Worm (Caenorhabditis elegans) whole organism, L4 larva: ENCODE results near the gene mif-1.
A peak's percentile ranks its signal among the peaks of the same experiment; 100 is the strongest.

ENCODE experiments used
- F49E8.2 ChIP-seq: sonication (generic microtip); optimal IDR thresholded peaks from 2 replicates; lab custom pipeline; 2016; ENCODE audit warnings: missing compliant biosample characterization, mild to moderate bottlenecking, missing genetic modification characterization, borderline replicate concordance
- R02D3.7 ChIP-seq: fragments of 150-350 bp; sonication (generic microtip); optimal IDR thresholded peaks from 3 replicates; lab custom pipeline; 2014; ENCODE audit warnings: missing biosample characterization, missing genetic modification characterization
- Y5F2A.4 ChIP-seq: fragments of 200-800 bp; sonication (Bioruptor generic); optimal IDR thresholded peaks from 2 replicates; lab custom pipeline; 2018; ENCODE audit warnings: mild to moderate bottlenecking, missing genetic modification characterization, missing compliant biosample characterization
- Y75B8A.6 ChIP-seq: fragments of 200-800 bp; sonication (Bioruptor generic); IDR thresholded peaks from 2 replicates; pipeline ENCODE4 v1.3.6; 2022; ENCODE audit warnings: missing genetic modification reagents, missing genetic modification characterization, missing compliant biosample characterization
- ZK546.5 ChIP-seq, 2 experiments: sonication (generic microtip); optimal IDR thresholded peaks; 2 replicates each; lab custom pipeline; 2017; ENCODE audit warnings: missing biosample characterization in 2 of 2, missing genetic modification characterization in 2 of 2
- aha-1 ChIP-seq: fragments of 150-350 bp; peaks from one replicate; lab custom pipeline; 2014; ENCODE audit warnings: missing biosample characterization, missing genetic modification characterization
- ceh-32 ChIP-seq: sonication (generic microtip); optimal IDR thresholded peaks from 2 replicates; lab custom pipeline; 2016; ENCODE audit warnings: mild to moderate bottlenecking, missing genetic modification characterization, missing compliant biosample characterization; ENCODE audit not compliant: poor library complexity
- ceh-82 ChIP-seq: sonication (generic microtip); optimal IDR thresholded peaks from 2 replicates; lab custom pipeline; 2017; ENCODE audit warnings: missing biosample characterization, missing genetic modification characterization
- daf-12 ChIP-seq: fragments of 150-350 bp; optimal IDR thresholded peaks from 2 replicates; lab custom pipeline; 2014; ENCODE audit warnings: missing biosample characterization, missing genetic modification reagents, missing genetic modification characterization
- dpl-1 ChIP-seq: fragments of 150-350 bp; optimal IDR thresholded peaks from 2 replicates; lab custom pipeline; 2014; ENCODE audit warnings: missing biosample characterization, missing genetic modification reagents, missing genetic modification characterization
- egl-27 ChIP-seq: sonication (generic microtip); optimal IDR thresholded peaks from 3 replicates; lab custom pipeline; 2017; ENCODE audit warnings: missing biosample characterization, missing genetic modification reagents, missing genetic modification characterization
- gei-8 ChIP-seq: fragments of 200-800 bp; sonication (Bioruptor generic); optimal IDR thresholded peaks from 2 replicates; lab custom pipeline; 2018; ENCODE audit warnings: mild to moderate bottlenecking, missing genetic modification characterization, missing compliant biosample characterization
- hmg-1.1 ChIP-seq: fragments of 200-800 bp; sonication (Bioruptor generic); IDR thresholded peaks from 2 replicates; pipeline ENCODE4 v1.3.6; 2022; ENCODE audit warnings: missing genetic modification reagents, missing genetic modification characterization, missing compliant biosample characterization
- jun-1 ChIP-seq: fragments of 150-350 bp; optimal IDR thresholded peaks from 2 replicates; lab custom pipeline; 2014; ENCODE audit warnings: missing biosample characterization, missing genetic modification reagents, missing genetic modification characterization
- lim-7 ChIP-seq: fragments of 200-800 bp; sonication (Bioruptor generic); IDR thresholded peaks from 2 replicates; pipeline ENCODE4 v1.3.6; 2022; ENCODE audit warnings: missing genetic modification characterization, missing compliant biosample characterization
- lin-13 ChIP-seq: fragments of 150-350 bp; optimal IDR thresholded peaks from 2 replicates; lab custom pipeline; 2014; ENCODE audit warnings: missing biosample characterization, missing genetic modification reagents, missing genetic modification characterization
- lin-38 ChIP-seq: fragments of 200-800 bp; sonication (Bioruptor generic); IDR thresholded peaks from 2 replicates; pipeline ENCODE4 v1.3.6; 2022; ENCODE audit warnings: missing genetic modification reagents, missing genetic modification characterization, missing compliant biosample characterization
- lin-39 ChIP-seq: fragments of 150-350 bp; optimal IDR thresholded peaks from 2 replicates; lab custom pipeline; 2014; ENCODE audit warnings: missing biosample characterization, missing genetic modification reagents, missing genetic modification characterization
- madf-9 ChIP-seq: fragments of 200-800 bp; sonication (Bioruptor generic); conservative IDR thresholded peaks from 2 replicates; pipeline ENCODE4 v1.3.6; 2022; ENCODE audit warnings: missing genetic modification reagents, missing genetic modification characterization, missing compliant biosample characterization
- mdt-29 ChIP-seq: fragments of 200-800 bp; sonication (Bioruptor generic); IDR thresholded peaks from 2 replicates; pipeline ENCODE4 v1.3.6; 2022; ENCODE audit warnings: missing genetic modification reagents, missing genetic modification characterization, missing compliant biosample characterization
- mxl-2 ChIP-seq: fragments of 200-800 bp; sonication (Bioruptor generic); conservative IDR thresholded peaks from 2 replicates; pipeline ENCODE4 v1.3.6; 2022; ENCODE audit warnings: missing genetic modification reagents, missing genetic modification characterization, missing compliant biosample characterization
- nhr-102 ChIP-seq: sonication (generic microtip); optimal IDR thresholded peaks from 2 replicates; lab custom pipeline; 2016; ENCODE audit warnings: mild to moderate bottlenecking, missing genetic modification characterization, moderate library complexity, missing compliant biosample characterization
- nhr-11 ChIP-seq: fragments of 150-350 bp; optimal IDR thresholded peaks from 2 replicates; lab custom pipeline; 2014; ENCODE audit warnings: missing biosample characterization, missing genetic modification characterization
- nhr-111 ChIP-seq: fragments of 200-800 bp; sonication (Bioruptor generic); optimal IDR thresholded peaks from 2 replicates; lab custom pipeline; 2018; ENCODE audit warnings: mild to moderate bottlenecking, missing genetic modification characterization, missing compliant biosample characterization
- nhr-41 ChIP-seq: fragments of 200-800 bp; sonication (Bioruptor generic); IDR thresholded peaks from 2 replicates; pipeline ENCODE4 v1.3.6; 2022; ENCODE audit warnings: missing genetic modification reagents, missing genetic modification characterization, missing compliant biosample characterization
- nhr-6 ChIP-seq: fragments of 150-350 bp; optimal IDR thresholded peaks from 2 replicates; lab custom pipeline; 2014; ENCODE audit warnings: missing biosample characterization, missing genetic modification characterization
- set-16 ChIP-seq: fragments of 200-800 bp; sonication (Bioruptor generic); IDR thresholded peaks from 2 replicates; pipeline ENCODE4 v1.3.6; 2022; ENCODE audit warnings: missing genetic modification reagents, missing genetic modification characterization, missing compliant biosample characterization
- unc-39 ChIP-seq: sonication (generic microtip); optimal IDR thresholded peaks from 2 replicates; lab custom pipeline; 2017; ENCODE audit warnings: missing biosample characterization, missing genetic modification characterization
- unc-62 ChIP-seq, 3 experiments: fragments of 150-350 bp in 1 of 3; sonication (generic microtip); optimal IDR thresholded peaks in 2 of 3; peaks in 1 of 3; 1 replicate in 1 of 3; 2 replicates in 2 of 3; lab custom pipeline; 2014 to 2017; ENCODE audit warnings: missing biosample characterization in 3 of 3, missing genetic modification characterization in 3 of 3, missing genetic modification reagents in 3 of 3, missing genotype in 1 of 3
- zag-1 ChIP-seq: fragments of 150-350 bp; optimal IDR thresholded peaks from 2 replicates; lab custom pipeline; 2014; ENCODE audit warnings: missing biosample characterization, missing genetic modification characterization
- zfp-3 ChIP-seq: fragments of 200-800 bp; sonication (Bioruptor generic); conservative IDR thresholded peaks from 2 replicates; pipeline ENCODE4 v1.3.6; 2022; ENCODE audit warnings: missing genetic modification reagents, missing genetic modification characterization, missing compliant biosample characterization
- zip-2 ChIP-seq: fragments of 150-350 bp; optimal IDR thresholded peaks from 2 replicates; lab custom pipeline; 2014; ENCODE audit warnings: missing biosample characterization, missing genetic modification characterization
- ztf-7 ChIP-seq: fragments of 150-350 bp; optimal IDR thresholded peaks from 2 replicates; lab custom pipeline; 2014; ENCODE audit warnings: missing biosample characterization, missing genetic modification characterization

Gene mif-1

ce11 chrIII:11849590-11849989, 1.6 kb downstream of the mif-1 start:
- TF ChIP-seq ztf-7 (tag; lab: Kevin White, UChicago) (no peak), nhr-111 (GFP tag; lab: Kevin White, UChicago) (no peak), mdt-29 (GFP tag; lab: Robert Waterston, UW) (no peak), ZK546.5 (tag; optimal IDR thresholded peaks at IDR 0.05; lab: Kevin White, UChicago) (no peak), daf-12 (tag; lab: Kevin White, UChicago) (no peak), aha-1 (tag; lab: Kevin White, UChicago) (peak; percentile 68), F49E8.2 (tag; lab: Kevin White, UChicago) (no peak), ceh-32 (tag; lab: Kevin White, UChicago) (no peak), lin-38 (no peak), zfp-3 (GFP tag; lab: Robert Waterston, UW) (no peak), lin-39 (tag; lab: Kevin White, UChicago) (no peak), zag-1 (tag; lab: Kevin White, UChicago) (no peak), madf-9 (GFP tag; lab: Robert Waterston, UW) (no peak), mxl-2 (GFP tag; lab: Robert Waterston, UW) (0 out of 2 replicates have a peak, but pooled peaks have one; percentile 10), dpl-1 (no peak)

- TF ChIP-seq unc-62 (GFP tag; optimal IDR thresholded peaks at IDR 0.05 in 1 of 2; lab: Kevin White, UChicago) (peak in 1 of 2 experiments; percentile 73), unc-62 (tag; optimal IDR thresholded peaks at IDR 0.05; lab: Kevin White, UChicago) (no peak), set-16 (GFP tag; lab: Robert Waterston, UW) (peak; percentile 48), nhr-102 (tag; lab: Kevin White, UChicago) (no peak)
- TF ChIP-seq, all 104 proteins: peak for 2
These were observed 5.6 kb downstream of the mif-1 start for ce11 chrIII:11853533-11853932.

- TF ChIP-seq lim-7 (GFP tag; lab: Robert Waterston, UW) (no peak), daf-12 (tag; lab: Kevin White, UChicago) (no peak), nhr-6 (tag; lab: Kevin White, UChicago) (no peak), set-16 (GFP tag; lab: Robert Waterston, UW) (no peak), R02D3.7 (tag; lab: Kevin White, UChicago) (no peak), nhr-41 (no peak), jun-1 (no peak), egl-27 (tag; lab: Kevin White, UChicago) (no peak), mdt-29 (GFP tag; lab: Robert Waterston, UW) (no peak), Y5F2A.4 (GFP tag; lab: Kevin White, UChicago) (no peak), lin-38 (no peak), gei-8 (GFP tag; lab: Kevin White, UChicago) (no peak), ceh-82 (tag; lab: Kevin White, UChicago) (no peak), hmg-1.1 (GFP tag; lab: Robert Waterston, UW) (no peak)
These were observed 8.9 kb downstream of the mif-1 start for ce11 chrIII:11856852-11857251.

- TF ChIP-seq unc-39 (tag; lab: Kevin White, UChicago): no peak
- no peak for TF ChIP-seq zag-1 (tag; lab: Kevin White, UChicago)
- TF ChIP-seq lin-13 (GFP tag; lab: Kevin White, UChicago): no peak
- TF ChIP-seq ztf-7 (tag; lab: Kevin White, UChicago): no peak
- no peak for TF ChIP-seq Y75B8A.6 (GFP tag; lab: Robert Waterston, UW)
- TF ChIP-seq zip-2: no peak
- TF ChIP-seq ZK546.5 (tag; optimal IDR thresholded peaks at IDR 0.05; lab: Kevin White, UChicago): no peak
- no peak for TF ChIP-seq gei-8 (GFP tag; lab: Kevin White, UChicago)
- TF ChIP-seq nhr-11: no peak
- no peak for TF ChIP-seq lin-39 (tag; lab: Kevin White, UChicago)
- TF ChIP-seq egl-27 (tag; lab: Kevin White, UChicago): no peak
- no peak for TF ChIP-seq R02D3.7 (tag; lab: Kevin White, UChicago)
- TF ChIP-seq, all 104 proteins: peak for 0
These were observed 13.2 kb downstream of the mif-1 start for ce11 chrIII:11861123-11861522.
